Worm (Caenorhabditis elegans) whole organism, mixed stage, embryonic: Measurements from ENCODE around the gene acp-6.

Source experiments
- M03D4.4 ChIP-seq: sonication (generic microtip); optimal IDR thresholded peaks from 2 replicates; lab custom pipeline; 2017; ENCODE audit warnings: mild to moderate bottlenecking, missing genetic modification characterization, missing compliant biosample characterization
- bed-3 ChIP-seq: fragments of 200-800 bp; sonication (Bioruptor generic); optimal IDR thresholded peaks from 3 replicates; lab custom pipeline; 2018; ENCODE audit warnings: mild to moderate bottlenecking, missing genetic modification characterization, moderate library complexity, missing compliant biosample characterization
- blmp-1 ChIP-seq: fragments of 150-350 bp; optimal IDR thresholded peaks from 2 replicates; lab custom pipeline; 2014; ENCODE audit warnings: missing biosample characterization, missing genetic modification characterization
- ceh-39 ChIP-seq: fragments of 150-350 bp; optimal IDR thresholded peaks from 2 replicates; lab custom pipeline; 2014; ENCODE audit warnings: missing biosample characterization, missing genetic modification characterization
- ceh-43 ChIP-seq: fragments of 200-800 bp; sonication (Bioruptor generic); optimal IDR thresholded peaks from 2 replicates; lab custom pipeline; 2018; ENCODE audit warnings: mild to moderate bottlenecking, missing genetic modification characterization, moderate library complexity, missing compliant biosample characterization
- ceh-83 ChIP-seq: fragments of 200-800 bp; sonication (Bioruptor generic); optimal IDR thresholded peaks from 2 replicates; lab custom pipeline; 2018; ENCODE audit warnings: mild to moderate bottlenecking, missing genetic modification characterization, missing compliant biosample characterization
- ces-1 ChIP-seq: fragments of 150-350 bp; optimal IDR thresholded peaks from 2 replicates; lab custom pipeline; 2014; ENCODE audit warnings: missing biosample characterization, missing genetic modification reagents, missing genetic modification characterization
- cnd-1 ChIP-seq: fragments of 200-800 bp; sonication (Bioruptor generic); optimal IDR thresholded peaks from 2 replicates; lab custom pipeline; 2018; ENCODE audit warnings: mild to moderate bottlenecking, missing genetic modification characterization, missing compliant biosample characterization
- drap-1 ChIP-seq: fragments of 200-800 bp; sonication (Bioruptor generic); optimal IDR thresholded peaks from 3 replicates; lab custom pipeline; 2018; ENCODE audit warnings: mild to moderate bottlenecking, missing genetic modification characterization, missing compliant biosample characterization
- flh-1 ChIP-seq: fragments of 200-800 bp; sonication (Bioruptor generic); optimal IDR thresholded peaks from 2 replicates; lab custom pipeline; 2018; ENCODE audit warnings: mild to moderate bottlenecking, missing genetic modification characterization, moderate library complexity, missing compliant biosample characterization
- ham-2 ChIP-seq: fragments of 200-800 bp; sonication (Bioruptor generic); optimal IDR thresholded peaks from 2 replicates; lab custom pipeline; 2018; ENCODE audit warnings: mild to moderate bottlenecking, missing genetic modification characterization, missing compliant biosample characterization
- hlh-1 ChIP-seq: fragments of 150-350 bp; optimal IDR thresholded peaks from 2 replicates; lab custom pipeline; 2014; ENCODE audit warnings: missing biosample characterization, missing genetic modification reagents, missing genetic modification characterization
- lin-13 ChIP-seq: fragments of 150-350 bp; optimal IDR thresholded peaks from 2 replicates; lab custom pipeline; 2014; ENCODE audit warnings: missing biosample characterization, missing genetic modification characterization
- lin-32 ChIP-seq: fragments of 200-800 bp; sonication (Bioruptor generic); optimal IDR thresholded peaks from 2 replicates; lab custom pipeline; 2018; ENCODE audit warnings: mild to moderate bottlenecking, missing genetic modification characterization, missing compliant biosample characterization
- lsy-2 ChIP-seq: fragments of 150-350 bp; optimal IDR thresholded peaks from 2 replicates; lab custom pipeline; 2014; ENCODE audit warnings: missing biosample characterization, missing genetic modification characterization
- mab-5 ChIP-seq: fragments of 150-350 bp; optimal IDR thresholded peaks from 2 replicates; lab custom pipeline; 2014; ENCODE audit warnings: missing biosample characterization, missing genetic modification characterization
- mep-1 ChIP-seq: fragments of 150-350 bp; optimal IDR thresholded peaks from 2 replicates; lab custom pipeline; 2017; ENCODE audit warnings: missing biosample characterization, missing genetic modification reagents, missing genetic modification characterization, inconsistent platforms
- mls-2 ChIP-seq: sonication (generic microtip); optimal IDR thresholded peaks from 2 replicates; lab custom pipeline; 2016; ENCODE audit warnings: mild to moderate bottlenecking, missing genetic modification characterization, moderate library complexity, missing compliant biosample characterization
- nhr-2 ChIP-seq: fragments of 150-350 bp; optimal IDR thresholded peaks from 2 replicates; lab custom pipeline; 2014; ENCODE audit warnings: missing biosample characterization, missing genetic modification characterization
- nhr-28 ChIP-seq: fragments of 150-350 bp; optimal IDR thresholded peaks from 2 replicates; lab custom pipeline; 2014; ENCODE audit warnings: missing biosample characterization, missing genetic modification characterization
- nhr-76 ChIP-seq: sonication (generic microtip); optimal IDR thresholded peaks from 2 replicates; lab custom pipeline; 2017; ENCODE audit warnings: missing biosample characterization, missing genetic modification characterization
- snpc-4 ChIP-seq: fragments of 150-350 bp; optimal IDR thresholded peaks from 2 replicates; lab custom pipeline; 2014; ENCODE audit warnings: missing biosample characterization, missing genetic modification characterization
- sptf-1 ChIP-seq: sonication (generic microtip); optimal IDR thresholded peaks from 2 replicates; lab custom pipeline; 2017; ENCODE audit warnings: mild to moderate bottlenecking, missing genetic modification characterization, moderate library complexity, missing compliant biosample characterization
- tbx-8 ChIP-seq: fragments of 200-800 bp; sonication (Bioruptor generic); optimal IDR thresholded peaks from 2 replicates; lab custom pipeline; 2018; ENCODE audit warnings: mild to moderate bottlenecking, missing genetic modification characterization, moderate library complexity, missing compliant biosample characterization
- unc-120 ChIP-seq: sonication (generic microtip); optimal IDR thresholded peaks from 2 replicates; lab custom pipeline; 2017; ENCODE audit warnings: missing genetic modification characterization, missing compliant biosample characterization; ENCODE audit not compliant: poor library complexity, severe bottlenecking
- unc-39 ChIP-seq: fragments of 150-350 bp; optimal IDR thresholded peaks from 2 replicates; lab custom pipeline; 2014; ENCODE audit warnings: missing biosample characterization, missing genetic modification characterization
- unc-62 ChIP-seq: fragments of 150-350 bp; optimal IDR thresholded peaks from 2 replicates; lab custom pipeline; 2014; ENCODE audit warnings: missing biosample characterization, missing genetic modification reagents, missing genetic modification characterization
- zip-8 ChIP-seq: fragments of 150-350 bp; optimal IDR thresholded peaks from 2 replicates; lab custom pipeline; 2014; ENCODE audit warnings: missing biosample characterization, missing genetic modification characterization
- ztf-11 ChIP-seq: fragments of 150-350 bp; optimal IDR thresholded peaks from 2 replicates; lab custom pipeline; 2014; ENCODE audit warnings: missing biosample characterization, missing genetic modification characterization

Gene acp-6

ce11 chrIV:6464005-6464404, 38.1 kb upstream of the acp-6 start, which contains the start of gene acr-25:
acr-25 (plus strand) TSS chrIV:6464305.
- TF ChIP-seq unc-62 (GFP tag; lab: Kevin White, UChicago) = no peak
- TF ChIP-seq lin-13 (tag; lab: Kevin White, UChicago) = no peak
- TF ChIP-seq lin-32 (GFP tag; lab: Kevin White, UChicago) = no peak
- TF ChIP-seq ceh-39 (tag; lab: Kevin White, UChicago) = no peak
- no peak for TF ChIP-seq lsy-2
- TF ChIP-seq drap-1 (GFP tag; lab: Kevin White, UChicago) = no peak
- TF ChIP-seq ham-2 (GFP tag; lab: Kevin White, UChicago) = no peak
- no peak for TF ChIP-seq nhr-76 (tag; lab: Kevin White, UChicago)
- TF ChIP-seq ztf-11 (tag; lab: Kevin White, UChicago) = no peak
- no peak for TF ChIP-seq ceh-43 (GFP tag; lab: Kevin White, UChicago)
- TF ChIP-seq blmp-1 (tag; lab: Kevin White, UChicago) = no peak
- TF ChIP-seq tbx-8 (GFP tag; lab: Kevin White, UChicago) = no peak
- no peak for TF ChIP-seq unc-120 (tag; lab: Kevin White, UChicago)
- no peak for TF ChIP-seq zip-8

ce11 chrIV:6460596-6460995, 34.7 kb upstream of the acp-6 start:
- TF ChIP-seq mls-2 (tag; lab: Kevin White, UChicago) = no peak
- TF ChIP-seq, all 35 proteins: peak for 0

- TF ChIP-seq zip-8 (no peak), nhr-2 (tag; lab: Kevin White, UChicago) (no peak), sptf-1 (tag; lab: Kevin White, UChicago) (no peak), unc-39 (tag; lab: Kevin White, UChicago) (no peak), tbx-8 (GFP tag; lab: Kevin White, UChicago) (no peak)
These were observed 31.5 kb upstream of the acp-6 start, which contains the start of gene lgc-10 for ce11 chrIV:6457472-6457871. lgc-10 (minus strand) TSS chrIV:6457572.

- TF ChIP-seq mab-5 (no peak), mep-1 (tag; lab: Kevin White, UChicago) (no peak), nhr-28 (tag; lab: Kevin White, UChicago) (no peak), snpc-4 (tag; lab: Kevin White, UChicago) (no peak), cnd-1 (tag; lab: Kevin White, UChicago) (no peak), hlh-1 (tag; lab: Kevin White, UChicago) (no peak), lin-13 (tag; lab: Kevin White, UChicago) (no peak), ham-2 (GFP tag; lab: Kevin White, UChicago) (no peak), M03D4.4 (tag; lab: Kevin White, UChicago) (no peak), lin-32 (GFP tag; lab: Kevin White, UChicago) (no peak), bed-3 (GFP tag; lab: Kevin White, UChicago) (no peak)
These were observed 17.1 kb upstream of the acp-6 start for ce11 chrIV:6443018-6443417.

- TF ChIP-seq ceh-83 (GFP tag; lab: Kevin White, UChicago) = peak; percentile 54
- TF ChIP-seq snpc-4 (tag; lab: Kevin White, UChicago) = no peak
These were observed 16.2 kb upstream of the acp-6 start for ce11 chrIV:6442016-6442618.

ce11 chrIV:6441601-6442000, 15.7 kb upstream of the acp-6 start, which contains the start of gene Y73B6BL.31:
Y73B6BL.31 (plus strand) TSS chrIV:6441901.
- no peak for TF ChIP-seq ces-1 (GFP tag; lab: Kevin White, UChicago)
- no peak for TF ChIP-seq cnd-1 (tag; lab: Kevin White, UChicago)
- TF ChIP-seq lin-32 (GFP tag; lab: Kevin White, UChicago) = no peak
- TF ChIP-seq zip-8 = no peak
- TF ChIP-seq nhr-76 (tag; lab: Kevin White, UChicago) = no peak
- TF ChIP-seq mls-2 (tag; lab: Kevin White, UChicago) = no peak
- no peak for TF ChIP-seq flh-1
- no peak for TF ChIP-seq unc-39 (tag; lab: Kevin White, UChicago)
- TF ChIP-seq M03D4.4 (tag; lab: Kevin White, UChicago) = no peak
